Fruit fly (Drosophila melanogaster) whole organism, embryonic: ENCODE results near the gene Taf8.
A peak's percentile ranks its signal among the peaks of the same experiment; 100 is the strongest.

ENCODE experiments used
- Bdp1 ChIP-seq: fragments of 200-800 bp; sonication (Bioruptor generic); optimal IDR thresholded peaks from 3 replicates; lab custom pipeline; 2016; ENCODE audit warnings: missing biosample characterization, missing genetic modification characterization
- BtbVII ChIP-seq: fragments of 200-800 bp; sonication (Bioruptor generic); optimal IDR thresholded peaks from 3 replicates; lab custom pipeline; 2017; ENCODE audit warnings: missing biosample characterization, mild to moderate bottlenecking, missing genetic modification characterization
- CG10147 ChIP-seq: fragments of 200-800 bp; sonication (Bioruptor generic); optimal IDR thresholded peaks from 2 replicates; lab custom pipeline; 2019; ENCODE audit warnings: missing biosample characterization, mild to moderate bottlenecking, missing genetic modification characterization, moderate library complexity
- CG10321 ChIP-seq: fragments of 200-800 bp; sonication (Bioruptor generic); IDR thresholded peaks from 2 replicates; pipeline ENCODE4 v1.3.6; 2022; ENCODE audit warnings: missing biosample characterization, missing genetic modification characterization
- CG10959 ChIP-seq: fragments of 200-800 bp; sonication (Bioruptor generic); IDR thresholded peaks from 2 replicates; pipeline ENCODE4 v1.3.6; 2022; ENCODE audit warnings: missing biosample characterization, missing genetic modification characterization
- CG12104 ChIP-seq: fragments of 200-800 bp; sonication (Bioruptor generic); optimal IDR thresholded peaks from 3 replicates; lab custom pipeline; 2016; ENCODE audit warnings: missing biosample characterization, missing genetic modification characterization
- CG12769 ChIP-seq: fragments of 200-800 bp; sonication (Bioruptor generic); optimal IDR thresholded peaks from 2 replicates; lab custom pipeline; 2019; ENCODE audit warnings: missing biosample characterization, mild to moderate bottlenecking, missing genetic modification characterization, moderate library complexity
- CG18011 ChIP-seq: fragments of 200-800 bp; sonication (Bioruptor generic); optimal IDR thresholded peaks from 2 replicates; lab custom pipeline; 2017; ENCODE audit warnings: missing biosample characterization, missing genetic modification characterization, mild to moderate bottlenecking, moderate library complexity, missing genotype
- CG2712 ChIP-seq: fragments of 200-800 bp; optimal IDR thresholded peaks from 3 replicates; lab custom pipeline; 2019; ENCODE audit warnings: missing biosample characterization, mild to moderate bottlenecking, missing genetic modification characterization, moderate library complexity
- CG33213 ChIP-seq: fragments of 200-800 bp; sonication (Bioruptor generic); optimal IDR thresholded peaks from 3 replicates; lab custom pipeline; 2016; ENCODE audit warnings: missing biosample characterization, missing genetic modification characterization
- CG6854 ChIP-seq: fragments of 200-800 bp; sonication (Bioruptor generic); optimal IDR thresholded peaks from 3 replicates; lab custom pipeline; 2017; ENCODE audit warnings: missing biosample characterization, mild to moderate bottlenecking, missing genetic modification characterization
- CG7372 ChIP-seq: fragments of 200-800 bp; sonication (Bioruptor generic); IDR thresholded peaks from 2 replicates; pipeline ENCODE4 v1.3.6; 2022; ENCODE audit warnings: missing biosample characterization, missing genetic modification characterization
- CG7839 ChIP-seq: fragments of 200-800 bp; sonication (Bioruptor generic); optimal IDR thresholded peaks from 3 replicates; lab custom pipeline; 2018; ENCODE audit warnings: missing biosample characterization, mild to moderate bottlenecking, missing genetic modification characterization, moderate library complexity
- CG8290 ChIP-seq, 3 experiments: fragments of 200-800 bp; sonication (Bioruptor generic); optimal IDR thresholded peaks; 2 replicates each; lab custom pipeline; 2016 to 2019; ENCODE audit warnings: missing biosample characterization in 3 of 3, missing genetic modification characterization in 3 of 3, mild to moderate bottlenecking in 2 of 3, moderate library complexity in 1 of 3
- CHES-1-like ChIP-seq: fragments of 200-800 bp; sonication (Bioruptor generic); optimal IDR thresholded peaks from 2 replicates; lab custom pipeline; 2016; ENCODE audit warnings: missing biosample characterization, missing genetic modification characterization
- D19A ChIP-seq: fragments of 200-800 bp; optimal IDR thresholded peaks from 3 replicates; lab custom pipeline; 2019; ENCODE audit warnings: missing biosample characterization, mild to moderate bottlenecking, missing genetic modification characterization, moderate library complexity
- Deaf1 ChIP-seq: fragments of 200-800 bp; optimal IDR thresholded peaks from 3 replicates; lab custom pipeline; 2019; ENCODE audit warnings: missing biosample characterization, mild to moderate bottlenecking, missing genetic modification characterization, moderate library complexity
- Dip2 ChIP-seq: fragments of 200-800 bp; sonication (Bioruptor generic); IDR thresholded peaks from 2 replicates; pipeline ENCODE4 v1.3.6; 2022; ENCODE audit warnings: missing biosample characterization, missing genetic modification characterization
- Dref ChIP-seq: fragments of 200-800 bp; sonication (Bioruptor generic); IDR thresholded peaks from 2 replicates; pipeline ENCODE4 v1.3.6; 2022; ENCODE audit warnings: missing biosample characterization, missing genetic modification characterization
- Ets65A ChIP-seq: fragments of 200-800 bp; sonication (Bioruptor generic); peaks from one replicate; lab custom pipeline; 2016; ENCODE audit warnings: missing biosample characterization, missing genetic modification characterization
- Gsc ChIP-seq: fragments of 200-800 bp; sonication (Bioruptor generic); IDR thresholded peaks from 2 replicates; pipeline ENCODE4 v1.3.6; 2022; ENCODE audit warnings: missing biosample characterization, missing genetic modification characterization
- MTF-1 ChIP-seq: fragments of 200-800 bp; sonication (Bioruptor generic); optimal IDR thresholded peaks from 2 replicates; lab custom pipeline; 2018; ENCODE audit warnings: missing biosample characterization, mild to moderate bottlenecking, missing genetic modification characterization, borderline replicate concordance
- PHDP ChIP-seq: fragments of 200-800 bp; sonication (Bioruptor generic); optimal IDR thresholded peaks from 3 replicates; lab custom pipeline; 2018; ENCODE audit warnings: missing biosample characterization, mild to moderate bottlenecking, missing genetic modification characterization, moderate library complexity
- Spps ChIP-seq: fragments of 200-800 bp; sonication (Bioruptor generic); optimal IDR thresholded peaks from 2 replicates; lab custom pipeline; 2018; ENCODE audit warnings: missing biosample characterization, mild to moderate bottlenecking, missing genetic modification characterization
- Stat92E ChIP-seq, 3 experiments: fragments of >200 bp in 2 of 3; fragments of 200-800 bp in 1 of 3; sonication (Bioruptor generic) in 1 of 3; optimal IDR thresholded peaks; 2 replicates each; lab custom pipeline; 2017 to 2019; ENCODE audit warnings: missing biosample characterization in 3 of 3, missing genetic modification characterization in 3 of 3, mild to moderate bottlenecking in 1 of 3, moderate library complexity in 1 of 3
- Tbp ChIP-seq: fragments of >200 bp; optimal IDR thresholded peaks from 2 replicates; lab custom pipeline; 2018; ENCODE audit warnings: missing biosample characterization, missing genetic modification characterization
- Trl ChIP-seq, 3 experiments: fragments of >200 bp in 2 of 3; fragments of 200-800 bp in 1 of 3; sonication (Bioruptor generic) in 1 of 3; optimal IDR thresholded peaks; 2 replicates in 1 of 3; 3 replicates in 2 of 3; lab custom pipeline; 2016 to 2017; ENCODE audit warnings: missing biosample characterization in 1 of 3, missing genetic modification characterization in 1 of 3
- al ChIP-seq: fragments of 200-800 bp; sonication (Bioruptor generic); IDR thresholded peaks from 2 replicates; pipeline ENCODE4 v1.3.6; 2022; ENCODE audit warnings: missing biosample characterization, missing genetic modification characterization
- az2 ChIP-seq: fragments of 200-800 bp; sonication (Bioruptor generic); optimal IDR thresholded peaks from 3 replicates; lab custom pipeline; 2016; ENCODE audit warnings: missing biosample characterization, missing genetic modification characterization
- bigmax ChIP-seq: fragments of 200-800 bp; sonication (Bioruptor generic); optimal IDR thresholded peaks from 2 replicates; lab custom pipeline; 2018; ENCODE audit warnings: missing biosample characterization, mild to moderate bottlenecking, missing genetic modification characterization
- chm ChIP-seq: fragments of 200-800 bp; sonication (Bioruptor generic); IDR thresholded peaks from 2 replicates; pipeline ENCODE4 v1.3.6; 2022; ENCODE audit warnings: missing biosample characterization, missing genetic modification characterization
- ci ChIP-seq: fragments of 200-800 bp; sonication (Bioruptor generic); IDR thresholded peaks from 3 replicates; pipeline ENCODE4 v1.3.6; 2022; ENCODE audit warnings: missing biosample characterization, missing genetic modification characterization
- dan ChIP-seq: fragments of 200-800 bp; sonication (Bioruptor generic); IDR thresholded peaks from 2 replicates; pipeline ENCODE4 v1.3.6; 2022; ENCODE audit warnings: missing biosample characterization, missing genetic modification characterization
- esg ChIP-seq: fragments of 200-800 bp; sonication (Bioruptor generic); conservative IDR thresholded peaks from 2 replicates; pipeline ENCODE4 v1.3.6; 2022; ENCODE audit warnings: missing biosample characterization, missing genetic modification characterization
- ewg ChIP-seq: fragments of 200-800 bp; sonication (Bioruptor generic); optimal IDR thresholded peaks from 3 replicates; lab custom pipeline; 2017; ENCODE audit warnings: mild to moderate bottlenecking, missing biosample characterization, missing genetic modification reagents, missing genetic modification characterization
- fd3F ChIP-seq: fragments of 200-800 bp; sonication (Bioruptor generic); optimal IDR thresholded peaks from 2 replicates; lab custom pipeline; 2018; ENCODE audit warnings: missing biosample characterization, mild to moderate bottlenecking, missing genetic modification characterization, moderate library complexity
- insv ChIP-seq, 2 experiments: fragments of 200-800 bp; sonication (Bioruptor generic); optimal IDR thresholded peaks; 3 replicates each; lab custom pipeline; 2016 to 2018; ENCODE audit warnings: missing biosample characterization in 2 of 2, missing genetic modification characterization in 2 of 2
- kah ChIP-seq: fragments of 200-800 bp; sonication (Bioruptor generic); optimal IDR thresholded peaks from 2 replicates; lab custom pipeline; 2018; ENCODE audit warnings: missing biosample characterization, mild to moderate bottlenecking, missing genetic modification characterization
- nau ChIP-seq: fragments of 200-800 bp; sonication (Bioruptor generic); optimal IDR thresholded peaks from 3 replicates; lab custom pipeline; 2017; ENCODE audit warnings: missing biosample characterization, mild to moderate bottlenecking, missing genetic modification characterization, missing genetic modification reagents
- sd ChIP-seq: fragments of 200-800 bp; sonication (Bioruptor generic); optimal IDR thresholded peaks from 3 replicates; lab custom pipeline; 2018; ENCODE audit warnings: missing biosample characterization, mild to moderate bottlenecking, missing genetic modification characterization, moderate library complexity
- sens ChIP-seq: fragments of 200-800 bp; sonication (Bioruptor generic); peaks from one replicate; lab custom pipeline; 2016; ENCODE audit warnings: missing biosample characterization, missing genetic modification characterization
- so ChIP-seq: fragments of 200-800 bp; sonication (Bioruptor generic); IDR thresholded peaks from 3 replicates; pipeline ENCODE4 v1.3.6; 2022; ENCODE audit warnings: missing biosample characterization, missing genetic modification characterization
- sr ChIP-seq: fragments of 200-800 bp; sonication (Bioruptor generic); IDR thresholded peaks from 3 replicates; pipeline ENCODE4 v1.3.6; 2022; ENCODE audit warnings: missing biosample characterization, missing genetic modification characterization
- stwl ChIP-seq: fragments of 200-800 bp; sonication (Bioruptor generic); optimal IDR thresholded peaks from 3 replicates; lab custom pipeline; 2018; ENCODE audit warnings: missing biosample characterization, mild to moderate bottlenecking, missing genetic modification characterization, moderate library complexity
- tin ChIP-seq: fragments of 200-800 bp; sonication (Bioruptor generic); optimal IDR thresholded peaks from 3 replicates; lab custom pipeline; 2016; ENCODE audit warnings: missing biosample characterization, missing genetic modification characterization
- tio ChIP-seq: fragments of 200-800 bp; sonication (Bioruptor generic); optimal IDR thresholded peaks from 2 replicates; lab custom pipeline; 2017; ENCODE audit warnings: missing biosample characterization, missing genetic modification characterization, inconsistent platforms

Taf8 gene

DNA sequence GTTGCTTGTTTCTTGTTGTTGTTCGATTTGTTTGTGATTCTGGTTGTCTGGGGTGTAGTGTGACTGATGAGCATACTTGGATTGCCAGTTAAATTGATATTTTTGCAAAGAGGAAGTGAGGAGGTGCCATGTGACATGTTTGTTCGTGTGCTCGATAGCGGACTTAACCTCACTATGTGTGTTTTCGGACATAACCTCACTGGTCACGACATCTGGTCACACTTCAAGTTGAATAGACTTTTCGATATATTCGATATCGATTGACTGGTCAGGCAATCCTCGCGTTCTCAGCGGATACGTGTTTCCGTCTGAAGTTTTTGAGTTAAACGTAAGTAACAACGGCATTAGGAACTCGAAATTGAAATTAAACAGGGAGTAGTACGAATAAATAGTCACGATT lies 6.9 kb downstream of the Taf8 start:
- TF ChIP-seq insv (GFP tag; optimal IDR thresholded peaks at IDR 0.05; lab: Kevin White, UChicago) (no peak), bigmax (GFP tag; lab: Kevin White, UChicago) (peak; percentile 79), Dref (GFP tag; lab: Robert Waterston, UW) (0 out of 2 replicates have a peak, but pooled peaks have one; percentile 35), CG8290 (GFP tag; optimal IDR thresholded peaks at IDR 0.05; lab: Kevin White, UChicago) (peak; percentile 58), CG8290 (tag; optimal IDR thresholded peaks at IDR 0.05; lab: Kevin White, UChicago) (no peak)

- no peak for TF ChIP-seq CG18011
- no peak for TF ChIP-seq dan (GFP tag; lab: Robert Waterston, UW)
- TF ChIP-seq CG7372 (GFP tag; lab: Robert Waterston, UW): peak; percentile 91
- no peak for TF ChIP-seq tio (GFP tag; lab: Kevin White, UChicago)
- TF ChIP-seq sens (GFP tag; lab: Kevin White, UChicago): peak; percentile 5
- peak; percentile 57 for TF ChIP-seq Ets65A (GFP tag; lab: Kevin White, UChicago)
- peak; percentile 61; the same call in 2 of the 3 replicates for TF ChIP-seq sr (GFP tag; lab: Robert Waterston, UW)
- TF ChIP-seq Deaf1 (tag; lab: Kevin White, UChicago): peak; percentile 20
- TF ChIP-seq CG10147 (GFP tag; lab: Kevin White, UChicago): no peak
- no peak for TF ChIP-seq fd3F
- TF ChIP-seq CG10959 (GFP tag; lab: Robert Waterston, UW): no peak
- TF ChIP-seq CG10321 (GFP tag; lab: Robert Waterston, UW): peak; percentile 71
- TF ChIP-seq ci (GFP tag; lab: Robert Waterston, UW): 0 out of 3 replicates have a peak, but pooled peaks have one; percentile 19
- TF ChIP-seq Trl (optimal IDR thresholded peaks at IDR 0.05; lab: Kevin White, UChicago): peak in 1 of 2 experiments; percentile 19
- TF ChIP-seq Trl (GFP tag; optimal IDR thresholded peaks at IDR 0.05; lab: Kevin White, UChicago): no peak
- 0 out of 3 replicates have a peak, but pooled peaks have one; percentile 61 for TF ChIP-seq so (GFP tag; lab: Robert Waterston, UW)
- no peak for TF ChIP-seq CG2712 (tag; lab: Kevin White, UChicago)
These were observed 13.0 kb downstream of the Taf8 start for dm6 chrX:18114770-18115169.

- TF ChIP-seq Spps (tag; lab: Kevin White, UChicago) (no peak), D19A (tag; lab: Kevin White, UChicago) (no peak), Gsc (GFP tag; lab: Robert Waterston, UW) (no peak), tin (GFP tag; lab: Kevin White, UChicago) (no peak), stwl (tag; lab: Kevin White, UChicago) (no peak), CG2712 (tag; lab: Kevin White, UChicago) (no peak), CG12104 (GFP tag; lab: Kevin White, UChicago) (no peak), CG7839 (tag; lab: Kevin White, UChicago) (no peak), Stat92E (GFP tag; optimal IDR thresholded peaks at IDR 0.05; lab: Kevin White, UChicago) (no peak), kah (GFP tag; lab: Kevin White, UChicago) (peak; percentile 31), az2 (GFP tag; lab: Kevin White, UChicago) (no peak), al (GFP tag; lab: Robert Waterston, UW) (no peak), Tbp (GFP tag; lab: Kevin White, UChicago) (no peak), esg (GFP tag; lab: Robert Waterston, UW) (no peak), sd (tag; lab: Kevin White, UChicago) (peak; percentile 43), Bdp1 (GFP tag; lab: Kevin White, UChicago) (no peak), CG12769 (peak; percentile 93), BtbVII (GFP tag; lab: Kevin White, UChicago) (no peak), sr (GFP tag; lab: Robert Waterston, UW) (peak; percentile 95), Deaf1 (tag; lab: Kevin White, UChicago) (peak; percentile 97), chm (GFP tag; lab: Robert Waterston, UW) (no peak), PHDP (tag; lab: Kevin White, UChicago) (no peak), CHES-1-like (GFP tag; lab: Kevin White, UChicago) (no peak), Dip2 (no peak), ewg (GFP tag; lab: Kevin White, UChicago) (no peak), so (GFP tag; lab: Robert Waterston, UW) (peak; percentile 70; the same call in 2 of the 3 replicates), MTF-1 (GFP tag; lab: Kevin White, UChicago) (no peak), CG33213 (GFP tag; lab: Kevin White, UChicago) (no peak), CG6854 (GFP tag; lab: Kevin White, UChicago) (no peak), nau (GFP tag; lab: Kevin White, UChicago) (peak; percentile 61)
These were observed 15.1 kb downstream of the Taf8 start, which contains the start of gene wupA for dm6 chrX:18116811-18117383. Gene wupA (minus strand): TSS chrX:18116922.
